Worm (Caenorhabditis elegans) whole organism, young adult: ENCODE data around the gene lgc-23.

Source experiments
- F10E7.11 ChIP-seq: sonication (generic microtip); optimal IDR thresholded peaks from 2 replicates; lab custom pipeline; 2017; ENCODE audit warnings: mild to moderate bottlenecking, missing genetic modification characterization, moderate library complexity, missing compliant biosample characterization
- Y95B8A.8 ChIP-seq: fragments of 200-800 bp; sonication (Bioruptor generic); IDR thresholded peaks from 2 replicates; pipeline ENCODE4 v1.3.6; 2022; ENCODE audit warnings: missing genetic modification reagents, missing genetic modification characterization, missing compliant biosample characterization
- ama-1 ChIP-seq, 3 experiments: fragments of 150-350 bp in 1 of 3; sonication (generic microtip) in 2 of 3; optimal IDR thresholded peaks; 2 replicates each; lab custom pipeline; 2014 to 2018; ENCODE audit warnings: missing biosample characterization in 2 of 3, missing genetic modification characterization in 2 of 3, missing genetic modification reagents in 2 of 3
- atf-7 ChIP-seq: sonication (generic microtip); optimal IDR thresholded peaks from 2 replicates; lab custom pipeline; 2017; ENCODE audit warnings: mild to moderate bottlenecking, missing genetic modification characterization, missing compliant biosample characterization
- attf-3 ChIP-seq: fragments of 200-800 bp; sonication (Bioruptor generic); conservative IDR thresholded peaks from 2 replicates; pipeline ENCODE4 v1.3.6; 2022; ENCODE audit warnings: missing genetic modification reagents, missing genetic modification characterization, missing compliant biosample characterization
- lin-26 ChIP-seq: fragments of 200-800 bp; sonication (Bioruptor generic); IDR thresholded peaks from 2 replicates; pipeline ENCODE4 v1.3.6; 2022; ENCODE audit warnings: missing genetic modification reagents, missing genetic modification characterization, missing compliant biosample characterization
- nfya-1 ChIP-seq: sonication (generic microtip); optimal IDR thresholded peaks from 2 replicates; lab custom pipeline; 2017; ENCODE audit warnings: antibody characterized with exemption, missing compliant biosample characterization, missing genetic modification characterization, borderline replicate concordance; ENCODE audit not compliant: insufficient read depth
- nfyb-1 ChIP-seq: fragments of 200-800 bp; sonication (Bioruptor generic); IDR thresholded peaks from 2 replicates; pipeline ENCODE4 v1.3.6; 2022; ENCODE audit warnings: missing genetic modification reagents, missing genetic modification characterization, missing compliant biosample characterization
- pha-4 ChIP-seq: fragments of 150-350 bp; sonication (generic microtip); optimal IDR thresholded peaks from 2 replicates; lab custom pipeline; 2014; ENCODE audit warnings: missing biosample characterization, missing genetic modification reagents, missing genetic modification characterization
- sea-2 ChIP-seq: fragments of 200-800 bp; sonication (Bioruptor generic); IDR thresholded peaks from 2 replicates; pipeline ENCODE4 v1.3.6; 2022; ENCODE audit warnings: missing genetic modification characterization, missing compliant biosample characterization
- snpc-1.1 ChIP-seq: sonication (generic microtip); optimal IDR thresholded peaks from 2 replicates; lab custom pipeline; 2017; ENCODE audit warnings: missing genetic modification characterization, mild to moderate bottlenecking, missing compliant biosample characterization, antibody characterized with exemption, moderate library complexity, missing genotype, missing genetic modification reagents; ENCODE audit not compliant: insufficient read depth
- unc-130 ChIP-seq: sonication (generic microtip); optimal IDR thresholded peaks from 2 replicates; lab custom pipeline; 2016; ENCODE audit warnings: missing genetic modification reagents, missing genetic modification characterization, missing compliant biosample characterization

DNA sequence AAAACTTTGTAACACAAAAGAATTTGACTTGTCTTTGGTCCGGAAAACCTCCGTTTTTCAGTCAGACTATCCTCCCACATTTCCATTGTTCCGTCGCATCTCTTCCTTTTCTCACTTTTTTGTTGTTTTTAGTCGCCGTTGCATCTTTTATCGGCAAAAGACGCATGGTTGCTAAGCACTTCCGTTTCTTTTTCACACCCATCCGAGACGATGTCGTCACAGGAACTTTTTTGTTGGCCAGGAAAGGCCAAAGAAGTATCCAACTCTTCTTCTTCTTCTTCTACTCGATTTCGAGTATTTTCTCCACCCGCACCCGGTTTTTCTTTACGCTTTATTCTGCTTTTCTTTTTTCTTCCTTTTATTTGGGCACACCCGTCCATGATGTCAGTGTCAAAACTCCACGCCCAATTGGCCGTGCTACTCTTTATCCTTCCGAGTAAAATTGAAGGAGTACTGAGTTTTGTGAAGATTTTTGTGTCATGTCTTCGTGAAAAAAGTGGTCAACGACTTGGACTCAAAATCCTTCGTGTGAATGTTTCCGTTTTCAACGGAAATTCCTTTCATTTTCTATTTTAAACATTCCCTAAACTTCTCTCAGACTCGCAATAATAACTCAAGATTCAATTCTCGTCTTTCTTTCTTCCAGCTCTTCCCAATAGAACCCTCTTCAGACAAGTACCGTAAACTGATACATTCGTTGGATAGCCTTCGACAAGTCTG, 39.8 kb upstream of the lgc-23 start, which contains the start of gene B0198.2:
- TF ChIP-seq Y95B8A.8 (GFP tag; lab: Robert Waterston, UW): no peak
- no peak for TF ChIP-seq unc-130 (GFP tag; lab: Kevin White, UChicago)
- no peak for TF ChIP-seq F10E7.11 (tag; lab: Kevin White, UChicago)
- TF ChIP-seq snpc-1.1 (tag; lab: Kevin White, UChicago): no peak
- TF ChIP-seq pha-4 (tag; lab: Kevin White, UChicago): no peak
- TF ChIP-seq ama-1 (optimal IDR thresholded peaks at IDR 0.05; lab: Kevin White, UChicago): no peak
- no peak for TF ChIP-seq ama-1 (GFP tag; optimal IDR thresholded peaks at IDR 0.05; lab: Kevin White, UChicago)
- no peak for TF ChIP-seq lin-26 (GFP tag; lab: Robert Waterston, UW)
- no peak for TF ChIP-seq attf-3
- TF ChIP-seq nfyb-1 (GFP tag; lab: Robert Waterston, UW): no peak
- TF ChIP-seq sea-2 (GFP tag; lab: Robert Waterston, UW): no peak
- no peak for TF ChIP-seq nfya-1 (tag; lab: Kevin White, UChicago)
- TF ChIP-seq atf-7: no peak
